In the genomic region with DNA sequence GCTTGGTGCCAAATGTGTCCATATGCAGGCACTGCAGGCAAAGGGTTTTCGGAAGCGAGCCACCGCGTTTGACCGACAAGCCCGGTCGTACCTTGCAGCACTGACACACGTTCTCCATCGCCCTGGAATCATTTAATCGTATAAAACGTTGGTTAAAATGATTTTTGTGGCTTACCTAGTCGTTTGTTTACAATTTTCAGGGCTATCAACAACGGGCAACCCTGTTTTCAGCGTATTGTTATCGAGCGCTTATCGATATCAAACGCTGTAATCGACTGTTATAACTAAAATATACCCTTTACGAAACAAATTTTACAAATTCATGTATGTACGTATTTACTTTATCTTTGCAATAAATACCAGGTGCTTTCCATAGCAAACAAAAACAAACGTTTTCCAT, we compare ENCODE assay signal across 3 fruit fly cellular contexts.
TF ChIP-seq lines count a peak whose summit lies in the region.

A gene (minus strand): TSS at position 214 of the 400 bp plus-strand sequence.

- no peak for TF ChIP-seq CTCF in whole organism, embryonic (GFP tag; optimal IDR thresholded peaks at IDR 0.05; lab: Kevin White, UChicago)

TF ChIP-seq in whole organism, adult, 20 proteins besides CTCF, POLR2A, EP300 and RAD21:
- TF ChIP-seq CG11617 (GFP tag; optimal IDR thresholded peaks at IDR 0.05; lab: Kevin White, UChicago) (no peak), CG14711 (tag; optimal IDR thresholded peaks at IDR 0.05; lab: Kevin White, UChicago) (peak; percentile 98)

TF ChIP-seq in whole organism, embryonic, 481 proteins besides CTCF, POLR2A, EP300 and RAD21 (continues in another document):
- TF ChIP-seq Pdp1 (GFP tag; optimal IDR thresholded peaks at IDR 0.05; lab: Kevin White, UChicago): peak in 1 of 2 experiments; percentile 29
- peak; percentile 73; the same call in 1 of the 2 replicates for TF ChIP-seq tna (GFP tag; IDR thresholded peaks at IDR 0.05; lab: Robert Waterston, UW; ENCODE audit: partially characterized antibody)
- no peak for TF ChIP-seq CG12299 (tag; optimal IDR thresholded peaks at IDR 0.05; lab: Kevin White, UChicago)
- TF ChIP-seq Myb (GFP tag; optimal IDR thresholded peaks at IDR 0.05; lab: Kevin White, UChicago): peak; percentile 97
- peak; percentile 12 for TF ChIP-seq wek (GFP tag; optimal IDR thresholded peaks at IDR 0.05; lab: Kevin White, UChicago)
- peak; percentile 63 for TF ChIP-seq hbn (GFP tag; IDR thresholded peaks at IDR 0.05; lab: Robert Waterston, UW; ENCODE audit: partially characterized antibody)
- TF ChIP-seq eve (GFP tag; optimal IDR thresholded peaks at IDR 0.05; lab: Kevin White, UChicago): no peak
- TF ChIP-seq CG15514 (GFP tag; optimal IDR thresholded peaks at IDR 0.05; lab: Kevin White, UChicago): peak; percentile 5
- peak; percentile 42 for TF ChIP-seq Sry-δ (GFP tag; optimal IDR thresholded peaks at IDR 0.05; lab: Kevin White, UChicago)
- TF ChIP-seq HLH4C (GFP tag; IDR thresholded peaks at IDR 0.05; lab: Robert Waterston, UW; ENCODE audit: partially characterized antibody): peak; percentile 89
- peak; percentile 38 for TF ChIP-seq trem (tag; optimal IDR thresholded peaks at IDR 0.05; lab: Kevin White, UChicago)
- TF ChIP-seq E2f1 (GFP tag; IDR thresholded peaks at IDR 0.05; lab: Robert Waterston, UW): no peak
- TF ChIP-seq Sin3A (optimal IDR thresholded peaks at IDR 0.05; lab: Kevin White, UChicago): peak; percentile 4
- TF ChIP-seq toy (GFP tag; IDR thresholded peaks at IDR 0.05; lab: Robert Waterston, UW): no peak
- TF ChIP-seq CG3281 (GFP tag; optimal IDR thresholded peaks at IDR 0.05; lab: Kevin White, UChicago): peak; percentile 61
- TF ChIP-seq CG2712 (tag; optimal IDR thresholded peaks at IDR 0.05; lab: Kevin White, UChicago): peak; percentile 10
- TF ChIP-seq pzg (GFP tag; optimal IDR thresholded peaks at IDR 0.05; lab: Kevin White, UChicago): peak; percentile 45
- TF ChIP-seq CG10959 (GFP tag; IDR thresholded peaks at IDR 0.05; lab: Robert Waterston, UW): no peak
- TF ChIP-seq hb (GFP tag; IDR thresholded peaks at IDR 0.05; lab: Robert Waterston, UW; ENCODE audit: partially characterized antibody): peak; percentile 59; the same call in 2 of the 3 replicates
- peak; percentile 58 for TF ChIP-seq sna (GFP tag; IDR thresholded peaks at IDR 0.05; lab: Robert Waterston, UW; ENCODE audit: partially characterized antibody)
- peak; percentile 62 for TF ChIP-seq unc-4 (GFP tag; IDR thresholded peaks at IDR 0.05; lab: Robert Waterston, UW; ENCODE audit: partially characterized antibody)
- TF ChIP-seq BEAF-32 (GFP tag; optimal IDR thresholded peaks at IDR 0.05; lab: Kevin White, UChicago): peak; percentile 47
- no peak for TF ChIP-seq nau (GFP tag; optimal IDR thresholded peaks at IDR 0.05; lab: Kevin White, UChicago)
- TF ChIP-seq hkb (optimal IDR thresholded peaks at IDR 0.05; lab: Kevin White, UChicago): no peak
- 0 out of 2 replicates have a peak, but pooled peaks have one; percentile 14 for TF ChIP-seq hkb (GFP tag; IDR thresholded peaks at IDR 0.05; lab: Robert Waterston, UW)
- TF ChIP-seq CG17186 (GFP tag; optimal IDR thresholded peaks at IDR 0.05; lab: Kevin White, UChicago): peak; percentile 88
- no peak for TF ChIP-seq wdn (GFP tag; IDR thresholded peaks at IDR 0.05; lab: Robert Waterston, UW)
- peak; percentile 29; the same call in 1 of the 2 replicates for TF ChIP-seq inv (GFP tag; IDR thresholded peaks at IDR 0.05; lab: Robert Waterston, UW; ENCODE audit: partially characterized antibody)
- peak; percentile 65; the same call in 2 of the 3 replicates for TF ChIP-seq CG16813 (GFP tag; IDR thresholded peaks at IDR 0.05; lab: Robert Waterston, UW; ENCODE audit: partially characterized antibody)
- no peak for TF ChIP-seq CG6272 (GFP tag; IDR thresholded peaks at IDR 0.05; lab: Robert Waterston, UW)
- TF ChIP-seq Oli (tag; optimal IDR thresholded peaks at IDR 0.05; lab: Kevin White, UChicago): no peak
- TF ChIP-seq CG2116 (GFP tag; optimal IDR thresholded peaks at IDR 0.05; lab: Kevin White, UChicago): peak; percentile 92
- TF ChIP-seq CG14710 (tag; optimal IDR thresholded peaks at IDR 0.05; lab: Kevin White, UChicago): peak; percentile 33
- peak; percentile 84 for TF ChIP-seq CG34224 (GFP tag; IDR thresholded peaks at IDR 0.05; lab: Robert Waterston, UW; ENCODE audit: partially characterized antibody)
- TF ChIP-seq CG34422 (GFP tag; IDR thresholded peaks at IDR 0.05; lab: Robert Waterston, UW): peak; percentile 36; the same call in 1 of the 3 replicates
- no peak for TF ChIP-seq ap (GFP tag; IDR thresholded peaks at IDR 0.05; lab: Robert Waterston, UW)
- peak; percentile 24 for TF ChIP-seq Dp (GFP tag; optimal IDR thresholded peaks at IDR 0.05; lab: Kevin White, UChicago)
- peak; percentile 50 for TF ChIP-seq CG4617 (GFP tag; optimal IDR thresholded peaks at IDR 0.05; lab: Kevin White, UChicago; ENCODE audit: borderline replicate concordance)

TF ChIP-seq in whole organism, prepupa, 60 proteins besides CTCF, POLR2A, EP300 and RAD21:
- no peak for TF ChIP-seq CG6276 (GFP tag; optimal IDR thresholded peaks at IDR 0.05; lab: Kevin White, UChicago)
- TF ChIP-seq fkh (GFP tag; optimal IDR thresholded peaks at IDR 0.05; lab: Kevin White, UChicago): peak; percentile 75
- no peak for TF ChIP-seq pdm3 (GFP tag; optimal IDR thresholded peaks at IDR 0.05; lab: Kevin White, UChicago)
